Worm (Caenorhabditis elegans) whole organism, late embryonic: ENCODE data around the gene T07C4.3.

Experiments used
- C38D4.7 ChIP-seq: fragments of 200-800 bp; sonication (Bioruptor generic); optimal IDR thresholded peaks from 2 replicates; lab custom pipeline; 2018; ENCODE audit warnings: mild to moderate bottlenecking, missing genetic modification characterization, moderate library complexity, missing compliant biosample characterization
- F13H6.1 ChIP-seq: sonication (generic microtip); optimal IDR thresholded peaks from 2 replicates; lab custom pipeline; 2016; ENCODE audit warnings: missing genetic modification characterization, missing compliant biosample characterization
- T23F11.4 ChIP-seq: fragments of 200-800 bp; sonication (Bioruptor generic); optimal IDR thresholded peaks from 2 replicates; lab custom pipeline; 2018; ENCODE audit warnings: mild to moderate bottlenecking, missing genetic modification characterization, missing compliant biosample characterization
- ahr-1 ChIP-seq: sonication (generic microtip); optimal IDR thresholded peaks from 2 replicates; lab custom pipeline; 2016; ENCODE audit warnings: missing genetic modification characterization, missing compliant biosample characterization
- ama-1 ChIP-seq: fragments of 150-350 bp; optimal IDR thresholded peaks from 2 replicates; lab custom pipeline; 2014
- ceh-18 ChIP-seq: sonication (generic microtip); optimal IDR thresholded peaks from 2 replicates; lab custom pipeline; 2016; ENCODE audit warnings: missing genetic modification characterization, missing compliant biosample characterization
- ceh-19 ChIP-seq: fragments of 200-800 bp; sonication (Bioruptor generic); optimal IDR thresholded peaks from 2 replicates; lab custom pipeline; 2018; ENCODE audit warnings: mild to moderate bottlenecking, missing genetic modification characterization, missing compliant biosample characterization
- ceh-22 ChIP-seq: sonication (generic microtip); optimal IDR thresholded peaks from 2 replicates; lab custom pipeline; 2017; ENCODE audit warnings: missing biosample characterization, missing genetic modification characterization
- ceh-30 ChIP-seq: fragments of 150-350 bp; optimal IDR thresholded peaks from 2 replicates; lab custom pipeline; 2014; ENCODE audit warnings: missing biosample characterization, missing genetic modification characterization
- ceh-31 ChIP-seq: sonication (generic microtip); optimal IDR thresholded peaks from 2 replicates; lab custom pipeline; 2016; ENCODE audit warnings: missing genetic modification characterization, missing compliant biosample characterization
- ceh-34 ChIP-seq: sonication (generic microtip); optimal IDR thresholded peaks from 2 replicates; lab custom pipeline; 2016; ENCODE audit warnings: mild to moderate bottlenecking, missing genetic modification characterization, missing compliant biosample characterization
- ceh-45 ChIP-seq: fragments of 200-800 bp; sonication (Bioruptor generic); IDR thresholded peaks from 2 replicates; pipeline ENCODE4 v1.3.6; 2022; ENCODE audit warnings: missing genetic modification reagents, missing genetic modification characterization, missing compliant biosample characterization
- ceh-6 ChIP-seq: fragments of 200-800 bp; sonication (Bioruptor generic); optimal IDR thresholded peaks from 2 replicates; lab custom pipeline; 2018; ENCODE audit warnings: mild to moderate bottlenecking, missing genetic modification characterization, missing compliant biosample characterization
- ceh-9 ChIP-seq: sonication (generic microtip); optimal IDR thresholded peaks from 2 replicates; lab custom pipeline; 2016; ENCODE audit warnings: mild to moderate bottlenecking, missing genetic modification characterization, inconsistent platforms, missing compliant biosample characterization
- che-1 ChIP-seq: sonication (generic microtip); optimal IDR thresholded peaks from 2 replicates; lab custom pipeline; 2016; ENCODE audit warnings: mild to moderate bottlenecking, missing genetic modification characterization, missing compliant biosample characterization
- dmd-4 ChIP-seq: sonication (generic microtip); optimal IDR thresholded peaks from 2 replicates; lab custom pipeline; 2016; ENCODE audit warnings: borderline replicate concordance, missing genetic modification characterization, missing compliant biosample characterization
- dve-1 ChIP-seq: sonication (generic microtip); optimal IDR thresholded peaks from 2 replicates; lab custom pipeline; 2017; ENCODE audit warnings: antibody characterized with exemption, mild to moderate bottlenecking, missing genetic modification characterization, missing compliant biosample characterization
- elt-2 ChIP-seq: sonication (generic microtip); optimal IDR thresholded peaks from 2 replicates; lab custom pipeline; 2016; ENCODE audit warnings: missing genetic modification reagents, missing genetic modification characterization, missing compliant biosample characterization
- elt-4 ChIP-seq: sonication (generic microtip); optimal IDR thresholded peaks from 2 replicates; lab custom pipeline; 2016; ENCODE audit warnings: missing genetic modification characterization, missing compliant biosample characterization
- eyg-1 ChIP-seq: sonication (generic microtip); optimal IDR thresholded peaks from 2 replicates; lab custom pipeline; 2016; ENCODE audit warnings: missing genotype, missing genetic modification characterization, missing compliant biosample characterization
- fkh-10 ChIP-seq: fragments of 150-350 bp; optimal IDR thresholded peaks from 2 replicates; lab custom pipeline; 2014; ENCODE audit warnings: missing biosample characterization, missing genetic modification reagents, missing genetic modification characterization
- fkh-6 ChIP-seq: sonication (generic microtip); optimal IDR thresholded peaks from 2 replicates; lab custom pipeline; 2016; ENCODE audit warnings: missing genetic modification characterization, missing compliant biosample characterization
- hlh-13 ChIP-seq: fragments of 200-800 bp; sonication (Bioruptor generic); optimal IDR thresholded peaks from 2 replicates; lab custom pipeline; 2018; ENCODE audit warnings: mild to moderate bottlenecking, missing genetic modification characterization, missing compliant biosample characterization
- hlh-30 ChIP-seq: sonication (generic microtip); optimal IDR thresholded peaks from 2 replicates; lab custom pipeline; 2017; ENCODE audit warnings: antibody characterized with exemption, missing genetic modification characterization, missing compliant biosample characterization; ENCODE audit not compliant: insufficient read depth
- hlh-6 ChIP-seq: sonication (generic microtip); optimal IDR thresholded peaks from 2 replicates; lab custom pipeline; 2016; ENCODE audit warnings: missing genotype, missing genetic modification characterization, missing compliant biosample characterization
- lim-6 ChIP-seq: sonication (generic microtip); optimal IDR thresholded peaks from 2 replicates; lab custom pipeline; 2016; ENCODE audit warnings: missing genetic modification characterization, missing compliant biosample characterization
- lin-11 ChIP-seq: fragments of 200-800 bp; sonication (Bioruptor generic); optimal IDR thresholded peaks from 2 replicates; lab custom pipeline; 2018; ENCODE audit warnings: mild to moderate bottlenecking, missing genetic modification characterization, missing compliant biosample characterization
- madf-2 ChIP-seq: sonication (generic microtip); optimal IDR thresholded peaks from 2 replicates; lab custom pipeline; 2017; ENCODE audit warnings: missing genetic modification characterization, missing compliant biosample characterization
- mec-3 ChIP-seq: sonication (generic microtip); optimal IDR thresholded peaks from 2 replicates; lab custom pipeline; 2016; ENCODE audit warnings: borderline replicate concordance, missing genetic modification characterization, missing compliant biosample characterization
- npax-4 ChIP-seq: sonication (generic microtip); optimal IDR thresholded peaks from 2 replicates; lab custom pipeline; 2016; ENCODE audit warnings: missing genetic modification characterization, missing compliant biosample characterization
- pag-3 ChIP-seq: sonication (generic microtip); optimal IDR thresholded peaks from 2 replicates; lab custom pipeline; 2016; ENCODE audit warnings: missing compliant biosample characterization, missing genetic modification characterization, borderline replicate concordance
- pax-1 ChIP-seq: fragments of 150-350 bp; optimal IDR thresholded peaks from 2 replicates; lab custom pipeline; 2014; ENCODE audit warnings: missing biosample characterization, missing genetic modification characterization
- pha-4 ChIP-seq: fragments of 150-350 bp; optimal IDR thresholded peaks from 2 replicates; lab custom pipeline; 2018; ENCODE audit warnings: missing biosample characterization, missing genetic modification reagents, missing genetic modification characterization
- sox-2 ChIP-seq: fragments of 200-800 bp; sonication (Bioruptor generic); IDR thresholded peaks from 2 replicates; pipeline ENCODE4 v1.3.6; 2022; ENCODE audit warnings: missing genetic modification reagents, missing genetic modification characterization, missing compliant biosample characterization
- syd-9 ChIP-seq: sonication (generic microtip); optimal IDR thresholded peaks from 2 replicates; lab custom pipeline; 2016; ENCODE audit warnings: mild to moderate bottlenecking, missing genetic modification characterization, moderate library complexity, missing compliant biosample characterization
- unc-3 ChIP-seq, 2 experiments: fragments of 200-800 bp in 1 of 2; sonication (Bioruptor generic) in 1 of 2; sonication (generic microtip) in 1 of 2; conservative IDR thresholded peaks in 1 of 2; optimal IDR thresholded peaks in 1 of 2; 2 replicates each; pipeline versions ENCODE4 v1.3.6 to Lab custom; 2016 to 2022; ENCODE audit warnings: missing compliant biosample characterization in 2 of 2, missing genetic modification characterization in 2 of 2, missing genetic modification reagents in 1 of 2
- unc-86 ChIP-seq: sonication (generic microtip); optimal IDR thresholded peaks from 2 replicates; lab custom pipeline; 2016; ENCODE audit warnings: missing genetic modification characterization, missing compliant biosample characterization
- zip-5 ChIP-seq: sonication (generic microtip); optimal IDR thresholded peaks from 2 replicates; lab custom pipeline; 2016; ENCODE audit warnings: missing genetic modification characterization, missing compliant biosample characterization

The T07C4.3 gene

ce11 chrIII:10383804-10384203, 31.8 kb downstream of the T07C4.3 start:
- TF ChIP-seq eyg-1 (tag; lab: Kevin White, UChicago) (no peak), che-1 (tag; lab: Kevin White, UChicago) (no peak), dve-1 (tag; lab: Kevin White, UChicago) (no peak), ceh-22 (no peak), ceh-6 (GFP tag; lab: Kevin White, UChicago) (no peak), fkh-10 (GFP tag; lab: Kevin White, UChicago) (no peak), lin-11 (no peak), ahr-1 (tag; lab: Kevin White, UChicago) (no peak), syd-9 (tag; lab: Kevin White, UChicago) (no peak), unc-3 (GFP tag; conservative IDR thresholded peaks at IDR 0.05; lab: Robert Waterston, UW) (no peak), unc-3 (tag; optimal IDR thresholded peaks at IDR 0.05; lab: Kevin White, UChicago) (no peak), zip-5 (no peak), lim-6 (tag; lab: Kevin White, UChicago) (no peak), pha-4 (tag; lab: Kevin White, UChicago) (no peak), fkh-6 (tag; lab: Kevin White, UChicago) (no peak), pag-3 (tag; lab: Kevin White, UChicago) (no peak), ceh-9 (tag; lab: Kevin White, UChicago) (no peak), madf-2 (tag; lab: Kevin White, UChicago) (no peak), dmd-4 (tag; lab: Kevin White, UChicago) (no peak), pax-1 (tag; lab: Kevin White, UChicago) (no peak)

DNA sequence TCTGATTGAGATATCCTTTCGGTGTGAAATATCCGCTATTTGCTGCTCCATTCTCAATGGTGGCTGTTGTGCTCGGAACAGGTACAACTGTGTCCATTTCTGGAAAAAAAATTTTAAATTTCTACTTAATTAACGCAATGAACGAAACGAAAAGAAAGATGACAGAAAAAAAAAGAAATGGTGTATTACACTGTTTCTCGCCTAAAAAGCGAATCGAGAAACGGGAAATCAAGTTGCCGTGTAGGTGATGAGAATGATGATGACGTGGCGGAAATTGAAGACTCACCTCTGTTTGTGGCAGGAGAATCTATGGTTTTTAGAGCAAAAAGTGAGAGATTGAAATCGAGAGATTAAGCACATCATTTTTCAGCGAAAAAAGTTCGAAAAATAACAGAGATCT, 34.5 kb downstream of the T07C4.3 start, which contains the start of gene C38H2.3:
Gene C38H2.3 (minus strand): TSS at position 101 of the 400 bp plus-strand sequence.
- TF ChIP-seq elt-4 (tag; lab: Kevin White, UChicago) (no peak), ceh-45 (GFP tag; lab: Robert Waterston, UW) (no peak), eyg-1 (tag; lab: Kevin White, UChicago) (no peak), hlh-13 (GFP tag; lab: Kevin White, UChicago) (no peak), ceh-34 (tag; lab: Kevin White, UChicago) (no peak), npax-4 (tag; lab: Kevin White, UChicago) (no peak), F13H6.1 (tag; lab: Kevin White, UChicago) (no peak)

DNA sequence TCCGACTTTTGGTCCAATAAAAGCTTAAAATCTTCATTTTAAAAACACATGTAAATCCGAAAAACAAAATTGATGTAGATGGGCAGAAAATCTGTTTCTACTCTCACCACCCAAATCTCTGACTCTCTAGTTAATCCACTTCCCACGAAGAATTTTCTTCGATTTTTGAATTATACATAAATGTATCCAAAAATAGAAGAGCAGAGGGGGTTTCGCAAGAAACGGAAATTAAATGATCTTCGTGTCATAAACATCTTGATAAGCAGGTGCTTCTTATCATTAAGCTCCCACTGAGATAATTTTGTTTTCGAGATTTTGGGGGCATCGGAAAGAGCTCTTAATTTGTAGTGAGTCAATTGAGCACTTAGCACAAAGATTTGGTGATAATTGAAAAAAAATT, 37.7 kb downstream of the T07C4.3 start:
- TF ChIP-seq ceh-18 (tag; lab: Kevin White, UChicago), result no peak
- TF ChIP-seq sox-2 (GFP tag; lab: Robert Waterston, UW), result no peak
- no peak for TF ChIP-seq elt-4 (tag; lab: Kevin White, UChicago)
- no peak for TF ChIP-seq ceh-19 (GFP tag; lab: Kevin White, UChicago)
- no peak for TF ChIP-seq T23F11.4
- TF ChIP-seq ama-1, result no peak
- TF ChIP-seq ceh-30 (tag; lab: Kevin White, UChicago), result no peak
- TF ChIP-seq pha-4 (tag; lab: Kevin White, UChicago), result no peak
- no peak for TF ChIP-seq ceh-6 (GFP tag; lab: Kevin White, UChicago)
- no peak for TF ChIP-seq elt-2 (tag; lab: Kevin White, UChicago)
- no peak for TF ChIP-seq ceh-9 (tag; lab: Kevin White, UChicago)
- no peak for TF ChIP-seq C38D4.7 (GFP tag; lab: Kevin White, UChicago)
- TF ChIP-seq ceh-31 (tag; lab: Kevin White, UChicago), result no peak
- no peak for TF ChIP-seq unc-86
- TF ChIP-seq hlh-6 (tag; lab: Kevin White, UChicago), result no peak
- TF ChIP-seq madf-2 (tag; lab: Kevin White, UChicago), result no peak
- no peak for TF ChIP-seq hlh-30
- TF ChIP-seq mec-3 (tag; lab: Kevin White, UChicago), result no peak
- TF ChIP-seq F13H6.1 (tag; lab: Kevin White, UChicago), result no peak
- TF ChIP-seq ceh-34 (tag; lab: Kevin White, UChicago), result no peak
